Worm (Caenorhabditis elegans): ENCODE data around the gene Y105C5A.1274.

DNA sequence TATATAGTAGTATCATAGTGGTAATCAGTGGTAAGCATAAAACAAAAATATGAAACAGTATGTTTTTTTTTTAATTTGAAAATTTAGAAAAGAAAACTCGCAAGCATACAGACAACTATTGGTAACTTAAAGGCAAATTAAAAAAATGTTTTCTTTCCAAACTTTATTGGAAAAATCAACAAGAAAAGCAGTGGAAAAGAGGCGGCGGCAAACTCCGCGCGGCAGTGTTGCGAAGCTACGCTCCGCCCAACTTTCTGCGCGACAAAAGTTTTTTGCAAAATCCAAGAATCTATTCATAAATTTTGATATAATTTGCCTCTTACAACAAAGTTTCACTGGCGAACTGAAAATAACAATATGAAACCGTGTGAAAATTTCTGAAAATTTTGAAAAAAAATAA, 50.0 kb downstream of the Y105C5A.1274 start:
- TF ChIP-seq cog-1 (tag; optimal IDR thresholded peaks at IDR 0.05), result no peak
- TF ChIP-seq flt-1 (GFP tag; IDR thresholded peaks at IDR 0.05), result no peak
- no peak for TF ChIP-seq ref-1 (GFP tag; conservative IDR thresholded peaks at IDR 0.05)
- no peak for TF ChIP-seq ztf-23 (GFP tag; IDR thresholded peaks at IDR 0.05)
- TF ChIP-seq med-1 (GFP tag; optimal IDR thresholded peaks at IDR 0.05; ENCODE audit: insufficient read depth), result no peak
